Worm (Caenorhabditis elegans) whole organism, early embryonic: ENCODE results near the gene sre-49.

Experiments used
- aly-1 ChIP-seq: sonication (generic microtip); optimal IDR thresholded peaks from 2 replicates; lab custom pipeline; 2016; ENCODE audit warnings: missing genetic modification characterization, missing compliant biosample characterization
- ama-1 ChIP-seq: fragments of 150-350 bp; optimal IDR thresholded peaks from 2 replicates; lab custom pipeline; 2014
- ceh-13 ChIP-seq: fragments of 200-800 bp; sonication (Bioruptor generic); optimal IDR thresholded peaks from 2 replicates; lab custom pipeline; 2018; ENCODE audit warnings: mild to moderate bottlenecking, missing genetic modification characterization, missing compliant biosample characterization
- ets-7 ChIP-seq: sonication (generic microtip); optimal IDR thresholded peaks from 2 replicates; lab custom pipeline; 2016; ENCODE audit warnings: missing genotype, missing genetic modification characterization, missing compliant biosample characterization
- flt-1 ChIP-seq: fragments of 200-800 bp; sonication (Bioruptor generic); IDR thresholded peaks from 2 replicates; pipeline ENCODE4 v1.3.6; 2022; ENCODE audit warnings: missing genetic modification characterization, missing compliant biosample characterization
- hmbx-1 ChIP-seq: sonication (generic microtip); optimal IDR thresholded peaks from 2 replicates; lab custom pipeline; 2016; ENCODE audit warnings: mild to moderate bottlenecking, missing genetic modification characterization, missing compliant biosample characterization
- hmg-4 ChIP-seq: fragments of 200-800 bp; sonication (Bioruptor generic); optimal IDR thresholded peaks from 2 replicates; lab custom pipeline; 2018; ENCODE audit warnings: mild to moderate bottlenecking, missing genetic modification characterization, missing compliant biosample characterization
- hnd-1 ChIP-seq: sonication (generic microtip); optimal IDR thresholded peaks from 2 replicates; lab custom pipeline; 2016; ENCODE audit warnings: missing genetic modification characterization, missing compliant biosample characterization
- pes-1 ChIP-seq: fragments of 200-800 bp; sonication (Bioruptor generic); IDR thresholded peaks from 2 replicates; pipeline ENCODE4 v1.3.6; 2022; ENCODE audit warnings: missing genetic modification reagents, missing genetic modification characterization, missing compliant biosample characterization
- scrt-1 ChIP-seq: fragments of 200-800 bp; sonication (Bioruptor generic); IDR thresholded peaks from 2 replicates; pipeline ENCODE4 v1.3.6; 2022; ENCODE audit warnings: missing genetic modification characterization, missing compliant biosample characterization
- sea-1 ChIP-seq: fragments of 200-800 bp; sonication (Bioruptor generic); conservative IDR thresholded peaks from 2 replicates; pipeline ENCODE4 v1.3.6; 2022; ENCODE audit warnings: missing genetic modification characterization, missing compliant biosample characterization
- tbx-11 ChIP-seq: fragments of 200-800 bp; sonication (Bioruptor generic); IDR thresholded peaks from 2 replicates; pipeline ENCODE4 v1.3.6; 2022; ENCODE audit warnings: missing genetic modification characterization, missing compliant biosample characterization

DNA sequence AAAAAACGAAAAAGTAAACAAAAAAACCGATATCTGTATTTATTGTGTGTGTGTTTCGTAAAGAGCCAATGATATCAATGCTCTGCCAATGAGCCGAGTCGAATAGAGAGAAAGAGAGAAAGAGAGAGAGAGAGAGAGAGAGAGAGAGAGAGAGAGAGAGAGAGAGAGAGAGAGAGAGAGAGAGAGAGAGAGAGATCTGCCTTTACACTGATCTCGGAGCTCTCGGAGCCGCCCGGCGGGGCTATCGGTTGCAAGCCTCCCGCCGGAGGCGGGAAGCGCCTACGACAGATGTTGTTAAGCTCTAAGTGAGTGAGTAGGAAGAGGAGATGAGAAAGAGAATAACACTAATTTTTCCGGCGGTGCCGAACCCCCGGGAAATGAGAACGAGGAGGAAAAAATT is 49.8 kb upstream of the sre-49 start:
- TF ChIP-seq ama-1 (lab: Kevin White, UChicago) (no peak), tbx-11 (GFP tag; lab: Robert Waterston, UW) (no peak), scrt-1 (GFP tag; lab: Robert Waterston, UW) (no peak), flt-1 (GFP tag; lab: Robert Waterston, UW) (no peak), hnd-1 (tag; lab: Kevin White, UChicago) (no peak), ets-7 (no peak), ceh-13 (GFP tag; lab: Kevin White, UChicago) (no peak), pes-1 (no peak), sea-1 (no peak), aly-1 (tag; lab: Kevin White, UChicago) (no peak), hmg-4 (GFP tag; lab: Kevin White, UChicago) (no peak), hmbx-1 (no peak)
